Worm (Caenorhabditis elegans) whole organism, L3 larva: ENCODE measurements around the gene cnt-2.

ENCODE experiments used
- R02D3.7 ChIP-seq: fragments of 150-350 bp; optimal IDR thresholded peaks from 2 replicates; lab custom pipeline; 2014; ENCODE audit warnings: missing biosample characterization, missing genetic modification characterization
- ZK546.5 ChIP-seq: sonication (generic microtip); optimal IDR thresholded peaks from 2 replicates; lab custom pipeline; 2017; ENCODE audit warnings: missing biosample characterization, missing genetic modification characterization
- aly-2 ChIP-seq: fragments of 150-350 bp; optimal IDR thresholded peaks from 2 replicates; lab custom pipeline; 2014; ENCODE audit warnings: missing biosample characterization, missing genetic modification characterization
- ama-1 ChIP-seq: fragments of 150-350 bp; optimal IDR thresholded peaks from 2 replicates; lab custom pipeline; 2018
- ceh-28 ChIP-seq: fragments of 150-350 bp; optimal IDR thresholded peaks from 2 replicates; lab custom pipeline; 2014; ENCODE audit warnings: missing biosample characterization, missing genetic modification reagents, missing genetic modification characterization
- ceh-82 ChIP-seq: fragments of 150-350 bp; optimal IDR thresholded peaks from 2 replicates; lab custom pipeline; 2014; ENCODE audit warnings: missing biosample characterization, missing genetic modification characterization
- ceh-9 ChIP-seq: sonication (generic microtip); optimal IDR thresholded peaks from 2 replicates; lab custom pipeline; 2018; ENCODE audit warnings: missing biosample characterization, missing genetic modification characterization
- egl-27 ChIP-seq: sonication (generic microtip); optimal IDR thresholded peaks from 4 replicates; lab custom pipeline; 2017; ENCODE audit warnings: missing biosample characterization, missing genetic modification reagents, missing genetic modification characterization
- elt-1 ChIP-seq: fragments of 150-350 bp; optimal IDR thresholded peaks from 2 replicates; lab custom pipeline; 2014; ENCODE audit warnings: missing biosample characterization, missing genetic modification characterization
- elt-2 ChIP-seq: sonication (generic microtip); optimal IDR thresholded peaks from 2 replicates; lab custom pipeline; 2016; ENCODE audit warnings: missing genetic modification reagents, mild to moderate bottlenecking, missing genetic modification characterization, missing compliant biosample characterization
- elt-3 ChIP-seq, 3 experiments: fragments of 150-350 bp in 1 of 3; sonication (generic microtip) in 2 of 3; optimal IDR thresholded peaks; 2 replicates in 2 of 3; 4 replicates in 1 of 3; lab custom pipeline; 2014 to 2017; ENCODE audit warnings: missing biosample characterization in 3 of 3, missing genetic modification characterization in 3 of 3
- eor-1 ChIP-seq, 2 experiments: fragments of 150-350 bp; optimal IDR thresholded peaks; 2 replicates each; lab custom pipeline; 2014 to 2018; ENCODE audit warnings: missing biosample characterization in 2 of 2, missing genetic modification characterization in 2 of 2
- fkh-10 ChIP-seq: sonication (generic microtip); optimal IDR thresholded peaks from 2 replicates; lab custom pipeline; 2017; ENCODE audit warnings: missing biosample characterization, missing genetic modification reagents, missing genetic modification characterization
- fos-1 ChIP-seq: fragments of 150-350 bp; optimal IDR thresholded peaks from 2 replicates; lab custom pipeline; 2014; ENCODE audit warnings: missing biosample characterization, missing genetic modification characterization
- jun-1 ChIP-seq: fragments of 150-350 bp; optimal IDR thresholded peaks from 2 replicates; lab custom pipeline; 2014; ENCODE audit warnings: missing biosample characterization, missing genetic modification reagents, missing genetic modification characterization
- lin-15B ChIP-seq: fragments of 150-350 bp; optimal IDR thresholded peaks from 2 replicates; lab custom pipeline; 2014; ENCODE audit warnings: missing biosample characterization, missing genetic modification characterization
- lin-39 ChIP-seq: fragments of 150-350 bp; optimal IDR thresholded peaks from 2 replicates; lab custom pipeline; 2018; ENCODE audit warnings: missing biosample characterization, missing genetic modification reagents, missing genetic modification characterization
- lsy-12 ChIP-seq: sonication (generic microtip); optimal IDR thresholded peaks from 2 replicates; lab custom pipeline; 2016; ENCODE audit warnings: mild to moderate bottlenecking, missing genetic modification characterization, missing compliant biosample characterization
- mml-1 ChIP-seq: fragments of 150-350 bp; sonication (generic microtip); optimal IDR thresholded peaks from 3 replicates; lab custom pipeline; 2014; ENCODE audit warnings: missing biosample characterization, missing genetic modification characterization
- nfya-1 ChIP-seq: sonication (generic microtip); optimal IDR thresholded peaks from 2 replicates; lab custom pipeline; 2017; ENCODE audit warnings: missing genetic modification characterization, mild to moderate bottlenecking, missing compliant biosample characterization, antibody characterized with exemption, moderate library complexity; ENCODE audit not compliant: insufficient read depth
- nhr-11 ChIP-seq: fragments of 150-350 bp; optimal IDR thresholded peaks from 2 replicates; lab custom pipeline; 2014; ENCODE audit warnings: missing biosample characterization, missing genetic modification characterization
- nhr-12 ChIP-seq: fragments of 150-350 bp; optimal IDR thresholded peaks from 2 replicates; lab custom pipeline; 2014; ENCODE audit warnings: missing biosample characterization, missing genetic modification characterization
- nhr-23 ChIP-seq: fragments of 150-350 bp; optimal IDR thresholded peaks from 2 replicates; lab custom pipeline; 2014; ENCODE audit warnings: missing biosample characterization, missing genetic modification reagents, missing genetic modification characterization
- nhr-237 ChIP-seq: fragments of 150-350 bp; optimal IDR thresholded peaks from 2 replicates; lab custom pipeline; 2014; ENCODE audit warnings: missing biosample characterization, missing genetic modification characterization
- nhr-25 ChIP-seq: sonication (generic microtip); optimal IDR thresholded peaks from 2 replicates; lab custom pipeline; 2017; ENCODE audit warnings: missing biosample characterization, missing genetic modification characterization
- nhr-43 ChIP-seq: sonication (generic microtip); optimal IDR thresholded peaks from 2 replicates; lab custom pipeline; 2016; ENCODE audit warnings: mild to moderate bottlenecking, missing genetic modification characterization, missing compliant biosample characterization; ENCODE audit not compliant: poor library complexity, severe bottlenecking
- nhr-76 ChIP-seq: fragments of 150-350 bp; sonication (generic microtip); optimal IDR thresholded peaks from 5 replicates; lab custom pipeline; 2014; ENCODE audit warnings: missing biosample characterization, missing genetic modification characterization
- nhr-77 ChIP-seq: fragments of 150-350 bp; optimal IDR thresholded peaks from 2 replicates; lab custom pipeline; 2014; ENCODE audit warnings: missing biosample characterization, missing genetic modification characterization
- pha-4 ChIP-seq: fragments of 150-350 bp; optimal IDR thresholded peaks from 2 replicates; lab custom pipeline; 2014; ENCODE audit warnings: missing biosample characterization, missing genetic modification reagents, missing genetic modification characterization
- pqm-1 ChIP-seq: fragments of 150-350 bp; optimal IDR thresholded peaks from 2 replicates; lab custom pipeline; 2017; ENCODE audit warnings: missing biosample characterization, missing genetic modification characterization, inconsistent platforms
- sea-2 ChIP-seq: fragments of 150-350 bp; sonication (generic microtip); optimal IDR thresholded peaks from 4 replicates; lab custom pipeline; 2014; ENCODE audit warnings: missing biosample characterization, missing genetic modification reagents, missing genetic modification characterization
- skn-1 ChIP-seq: fragments of 150-350 bp; optimal IDR thresholded peaks from 2 replicates; lab custom pipeline; 2014; ENCODE audit warnings: missing biosample characterization, missing genetic modification characterization
- snpc-4 ChIP-seq: fragments of 150-350 bp; optimal IDR thresholded peaks from 2 replicates; lab custom pipeline; 2014; ENCODE audit warnings: missing biosample characterization, missing genetic modification characterization
- tbx-2 ChIP-seq: sonication (generic microtip); optimal IDR thresholded peaks from 2 replicates; lab custom pipeline; 2016; ENCODE audit warnings: mild to moderate bottlenecking, missing genetic modification characterization, missing compliant biosample characterization
- unc-39 ChIP-seq: sonication (generic microtip); optimal IDR thresholded peaks from 4 replicates; lab custom pipeline; 2017; ENCODE audit warnings: missing biosample characterization, missing genetic modification characterization
- unc-62 ChIP-seq: fragments of 150-350 bp; sonication (generic microtip); optimal IDR thresholded peaks from 4 replicates; lab custom pipeline; 2014; ENCODE audit warnings: missing biosample characterization, missing genetic modification reagents, missing genetic modification characterization
- zag-1 ChIP-seq: fragments of 150-350 bp; optimal IDR thresholded peaks from 2 replicates; lab custom pipeline; 2014; ENCODE audit warnings: missing biosample characterization, missing genetic modification characterization
- ztf-11 ChIP-seq: fragments of 150-350 bp; optimal IDR thresholded peaks from 2 replicates; lab custom pipeline; 2014; ENCODE audit warnings: missing biosample characterization, missing genetic modification characterization
- ztf-4 ChIP-seq: fragments of 150-350 bp; optimal IDR thresholded peaks from 2 replicates; lab custom pipeline; 2014; ENCODE audit warnings: missing biosample characterization, missing genetic modification characterization

The cnt-2 gene

ce11 chrIII:10707461-10707860, 52.6 kb downstream of the cnt-2 start, which contains the start of gene mrpl-12:
Gene mrpl-12, plus strand, starts transcription at chrIII:10707761.
- TF ChIP-seq skn-1 (tag; lab: Kevin White, UChicago) (no peak), fos-1 (tag; lab: Kevin White, UChicago) (no peak), egl-27 (no peak), ceh-9 (tag; lab: Kevin White, UChicago) (no peak), zag-1 (tag; lab: Kevin White, UChicago) (no peak), sea-2 (GFP tag; lab: Kevin White, UChicago) (no peak), elt-2 (tag; lab: Kevin White, UChicago) (no peak), nhr-12 (no peak), nhr-237 (tag; lab: Kevin White, UChicago) (no peak)
- TF ChIP-seq, all 47 proteins: peak for 0

ce11 chrIII:10708484-10708883, 53.7 kb downstream of the cnt-2 start:
- TF ChIP-seq lin-15B (tag; lab: Kevin White, UChicago) (no peak), unc-39 (tag; lab: Kevin White, UChicago) (no peak), aly-2 (tag; lab: Kevin White, UChicago) (no peak), elt-3 (tag; optimal IDR thresholded peaks at IDR 0.05; lab: Kevin White, UChicago) (no peak), ceh-28 (tag; lab: Kevin White, UChicago) (no peak), nhr-11 (tag; lab: Kevin White, UChicago) (no peak)
- TF ChIP-seq, all 47 proteins: peak for 0

ce11 chrIII:10709676-10710075, 54.9 kb downstream of the cnt-2 start:
- no peak for TF ChIP-seq jun-1 (tag; lab: Kevin White, UChicago)
- TF ChIP-seq aly-2 (tag; lab: Kevin White, UChicago): no peak
- TF ChIP-seq ztf-11 (tag; lab: Kevin White, UChicago): no peak
- no peak for TF ChIP-seq tbx-2
- TF ChIP-seq R02D3.7 (tag; lab: Kevin White, UChicago): no peak
- no peak for TF ChIP-seq mml-1 (tag; lab: Kevin White, UChicago)
- TF ChIP-seq ceh-28 (tag; lab: Kevin White, UChicago): no peak
- no peak for TF ChIP-seq fos-1 (tag; lab: Kevin White, UChicago)
- no peak for TF ChIP-seq nhr-77 (tag; lab: Kevin White, UChicago)
- TF ChIP-seq nhr-23 (tag; lab: Kevin White, UChicago): no peak
- TF ChIP-seq ztf-4: no peak
- no peak for TF ChIP-seq fkh-10 (GFP tag; lab: Kevin White, UChicago)

- TF ChIP-seq skn-1 (tag; lab: Kevin White, UChicago): no peak
- TF ChIP-seq R02D3.7 (tag; lab: Kevin White, UChicago): no peak
- TF ChIP-seq ama-1 (lab: Kevin White, UChicago): peak; percentile 90
- TF ChIP-seq zag-1 (tag; lab: Kevin White, UChicago): no peak
- TF ChIP-seq ceh-28 (tag; lab: Kevin White, UChicago): peak; percentile 55
- TF ChIP-seq nfya-1: no peak
- TF ChIP-seq fkh-10 (GFP tag; lab: Kevin White, UChicago): no peak
- TF ChIP-seq elt-3 (tag; optimal IDR thresholded peaks at IDR 0.05; lab: Kevin White, UChicago): no peak
- peak; percentile 49 for TF ChIP-seq pha-4 (tag; lab: Kevin White, UChicago)
- no peak for TF ChIP-seq tbx-2
- no peak for TF ChIP-seq nhr-76 (tag; lab: Kevin White, UChicago)
- TF ChIP-seq elt-1 (tag; lab: Kevin White, UChicago): no peak
- no peak for TF ChIP-seq ceh-82 (tag; lab: Kevin White, UChicago)
- TF ChIP-seq nhr-237 (tag; lab: Kevin White, UChicago): no peak
- no peak for TF ChIP-seq unc-62 (GFP tag; lab: Kevin White, UChicago)
- TF ChIP-seq jun-1 (tag; lab: Kevin White, UChicago): no peak
- TF ChIP-seq ztf-11 (tag; lab: Kevin White, UChicago): no peak
- TF ChIP-seq mml-1 (tag; lab: Kevin White, UChicago): no peak
- no peak for TF ChIP-seq eor-1 (tag; optimal IDR thresholded peaks at IDR 0.05; lab: Kevin White, UChicago)
- TF ChIP-seq lin-15B (tag; lab: Kevin White, UChicago): no peak
- TF ChIP-seq aly-2 (tag; lab: Kevin White, UChicago): no peak
- no peak for TF ChIP-seq ZK546.5
- no peak for TF ChIP-seq ceh-9 (tag; lab: Kevin White, UChicago)
- no peak for TF ChIP-seq nhr-25 (tag; lab: Kevin White, UChicago)
- no peak for TF ChIP-seq unc-39 (tag; lab: Kevin White, UChicago)
- peak; percentile 43 for TF ChIP-seq ztf-4
- TF ChIP-seq pqm-1: peak; percentile 29
- peak; percentile 47 for TF ChIP-seq nhr-43
- TF ChIP-seq lsy-12 (tag; lab: Kevin White, UChicago): peak; percentile 68
- TF ChIP-seq lin-39 (tag; lab: Kevin White, UChicago): no peak
- TF ChIP-seq elt-2 (tag; lab: Kevin White, UChicago): peak; percentile 47
- TF ChIP-seq snpc-4 (tag; lab: Kevin White, UChicago): no peak
- TF ChIP-seq nhr-23 (tag; lab: Kevin White, UChicago): peak; percentile 72
Measured at ce11 chrIII:10711192-10711673, 56.4 kb downstream of the cnt-2 start, which contains the start of gene W09D10.5. Gene W09D10.5, minus strand, starts transcription at chrIII:10711536.
